Fruit fly (Drosophila melanogaster): ENCODE results near the gene Es2.
A peak's percentile ranks its signal among the peaks of the same experiment; 100 is the strongest.

dm6 chrX:8421449-8421795, 39.9 kb upstream of the Es2 start:
- TF ChIP-seq h (GFP tag; optimal IDR thresholded peaks at IDR 0.05), result no peak
- TF ChIP-seq tai (GFP tag; optimal IDR thresholded peaks at IDR 0.05), result no peak
- TF ChIP-seq Dfd (GFP tag; optimal IDR thresholded peaks at IDR 0.05), result peak; percentile 98
- TF ChIP-seq pan (optimal IDR thresholded peaks at IDR 0.05), result no peak
- no peak for TF ChIP-seq br (GFP tag; optimal IDR thresholded peaks at IDR 0.05)
